Fruit fly (Drosophila melanogaster): Measurements from ENCODE around the gene CG31219.

DNA sequence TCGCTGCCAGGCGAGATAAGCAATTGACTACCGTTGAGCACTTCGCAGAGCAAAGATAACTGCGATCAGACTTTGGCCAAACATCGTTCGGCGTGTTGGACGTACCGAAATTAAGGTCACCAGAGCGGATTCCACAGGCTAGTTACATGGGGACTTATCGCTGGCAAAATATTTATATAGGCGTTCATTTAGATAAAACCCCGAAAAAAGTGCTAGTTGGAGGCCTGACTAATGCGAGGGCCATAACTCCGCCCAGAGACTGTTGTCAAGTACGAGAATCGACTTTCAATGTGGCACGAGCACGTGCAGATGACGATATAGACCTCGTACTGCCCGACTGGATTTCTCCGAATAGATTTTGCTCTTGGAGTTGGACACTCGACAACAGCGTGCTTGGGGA is 30.9 kb upstream of the CG31219 start:
- TF ChIP-seq rn (GFP tag; IDR thresholded peaks at IDR 0.05) (no peak), D1 (tag; optimal IDR thresholded peaks at IDR 0.05) (no peak), CG17806 (tag; optimal IDR thresholded peaks at IDR 0.05) (no peak), CG12605 (GFP tag; IDR thresholded peaks at IDR 0.05) (no peak), EcR (GFP tag; optimal IDR thresholded peaks at IDR 0.05) (no peak), Pif1B (GFP tag; optimal IDR thresholded peaks at IDR 0.05) (no peak), CG9948 (tag; optimal IDR thresholded peaks at IDR 0.05) (no peak)
